Worm (Caenorhabditis elegans) whole organism, L4/young adult: ENCODE results near the gene col-105.

ENCODE experiments used
- W03F9.2 ChIP-seq: fragments of 150-350 bp; optimal IDR thresholded peaks from 2 replicates; lab custom pipeline; 2014; ENCODE audit warnings: missing biosample characterization, missing genetic modification characterization
- dao-5 ChIP-seq: sonication (generic microtip); optimal IDR thresholded peaks from 2 replicates; lab custom pipeline; 2016; ENCODE audit warnings: missing genotype, missing genetic modification characterization, moderate library complexity, missing compliant biosample characterization
- him-1 ChIP-seq: sonication (generic microtip); optimal IDR thresholded peaks from 2 replicates; lab custom pipeline; 2016; ENCODE audit warnings: missing genotype, missing genetic modification reagents, missing genetic modification characterization, missing compliant biosample characterization

DNA sequence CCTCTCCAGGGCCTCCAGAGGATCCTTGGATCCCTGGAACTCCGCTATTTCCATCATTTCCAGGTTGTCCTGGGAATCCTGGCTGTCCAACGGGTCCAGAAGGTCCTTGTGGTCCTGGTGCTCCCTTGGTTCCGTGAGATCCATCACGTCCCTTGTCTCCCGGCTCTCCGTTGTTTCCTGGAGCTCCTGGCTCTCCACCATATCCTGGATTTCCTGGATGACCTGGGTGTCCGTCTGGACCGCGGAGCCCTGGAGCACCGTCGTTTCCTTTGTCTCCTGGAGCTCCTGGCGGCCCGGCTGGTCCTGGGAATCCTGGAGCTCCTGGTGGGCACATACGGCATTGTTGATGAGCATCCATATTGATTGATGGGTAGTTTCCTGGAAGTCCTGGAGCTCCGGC, 5.2 kb downstream of the col-105 start:
- no peak for TF ChIP-seq him-1 (tag; lab: Kevin White, UChicago)
- TF ChIP-seq W03F9.2 (tag; lab: Kevin White, UChicago): no peak
- no peak for TF ChIP-seq dao-5
